Worm (Caenorhabditis elegans): ENCODE measurements around the gene F47B10.5.

Gene F47B10.5

ce11 chrX:10902723-10903322 lies 12.5 kb upstream of the F47B10.5 start, which contains the start of gene acbp-3:
TSS of gene acbp-3 (plus strand) at chrX:10903272.
- TF ChIP-seq ZK337.2 (GFP tag; IDR thresholded peaks at IDR 0.05) (no peak), lin-39 (tag; optimal IDR thresholded peaks at IDR 0.05) (no peak), nhr-237 (tag; optimal IDR thresholded peaks at IDR 0.05) (no peak), F44E2.7 (GFP tag; IDR thresholded peaks at IDR 0.05) (no peak), unc-39 (tag; optimal IDR thresholded peaks at IDR 0.05) (no peak), gei-8 (GFP tag; optimal IDR thresholded peaks at IDR 0.05) (no peak)

- TF ChIP-seq unc-39 (tag; optimal IDR thresholded peaks at IDR 0.05) (no peak), daf-19 (GFP tag; conservative IDR thresholded peaks at IDR 0.05) (no peak), lin-13 (GFP tag; optimal IDR thresholded peaks at IDR 0.05) (no peak), ZK546.5 (tag; optimal IDR thresholded peaks at IDR 0.05) (no peak), spr-1 (tag; optimal IDR thresholded peaks at IDR 0.05) (no peak), F26F4.8 (GFP tag; conservative IDR thresholded peaks at IDR 0.05) (no peak), F44E2.7 (GFP tag; IDR thresholded peaks at IDR 0.05) (no peak), spr-3 (GFP tag; optimal IDR thresholded peaks at IDR 0.05) (no peak), nhr-76 (tag; optimal IDR thresholded peaks at IDR 0.05) (no peak), dmd-9 (GFP tag; IDR thresholded peaks at IDR 0.05) (no peak), attf-4 (tag; optimal IDR thresholded peaks at IDR 0.05) (no peak), nhr-6 (tag; optimal IDR thresholded peaks at IDR 0.05) (no peak), ceh-44 (GFP tag; IDR thresholded peaks at IDR 0.05) (no peak), tag-97 (GFP tag; IDR thresholded peaks at IDR 0.05) (no peak), duxl-1 (tag; optimal IDR thresholded peaks at IDR 0.05; ENCODE audit: poor library complexity) (no peak), rbr-2 (tag; optimal IDR thresholded peaks at IDR 0.05) (no peak), ceh-62 (tag; optimal IDR thresholded peaks at IDR 0.05) (no peak), ceh-32 (tag; optimal IDR thresholded peaks at IDR 0.05; ENCODE audit: poor library complexity) (no peak), mep-1 (tag; optimal IDR thresholded peaks at IDR 0.05) (no peak), ztf-11 (tag; optimal IDR thresholded peaks at IDR 0.05) (no peak), hif-1 (tag; optimal IDR thresholded peaks at IDR 0.05) (no peak), nhr-237 (tag; optimal IDR thresholded peaks at IDR 0.05) (no peak), daf-12 (tag; optimal IDR thresholded peaks at IDR 0.05) (no peak), nhr-28 (tag; optimal IDR thresholded peaks at IDR 0.05) (peak; percentile 78), hlh-30 (tag; optimal IDR thresholded peaks at IDR 0.05; ENCODE audit: insufficient read depth) (peak; percentile 66), mes-2 (tag; optimal IDR thresholded peaks at IDR 0.05; ENCODE audit: poor library complexity, severe bottlenecking) (no peak), aha-1 (tag) (no peak), ces-1 (GFP tag; optimal IDR thresholded peaks at IDR 0.05) (no peak), fos-1 (tag; optimal IDR thresholded peaks at IDR 0.05) (no peak), zag-1 (tag; optimal IDR thresholded peaks at IDR 0.05) (no peak), saeg-2 (GFP tag; IDR thresholded peaks at IDR 0.05) (no peak), nhr-42 (GFP tag; IDR thresholded peaks at IDR 0.05) (no peak), D1046.2 (GFP tag; IDR thresholded peaks at IDR 0.05) (no peak), ZK337.2 (GFP tag; IDR thresholded peaks at IDR 0.05) (no peak), lsy-2 (tag; optimal IDR thresholded peaks at IDR 0.05) (no peak), dmd-6 (GFP tag; IDR thresholded peaks at IDR 0.05) (peak; percentile 79), nhr-77 (tag; optimal IDR thresholded peaks at IDR 0.05) (no peak), madf-9 (GFP tag; conservative IDR thresholded peaks at IDR 0.05) (no peak), nhr-48 (tag; optimal IDR thresholded peaks at IDR 0.05) (peak; percentile 43), zfp-2 (tag; optimal IDR thresholded peaks at IDR 0.05) (no peak), ctbp-1 (GFP tag; IDR thresholded peaks at IDR 0.05) (no peak), mxl-3 (GFP tag; optimal IDR thresholded peaks at IDR 0.05) (peak; percentile 67), lin-39 (tag; optimal IDR thresholded peaks at IDR 0.05) (no peak), Y48G9A.11 (GFP tag; IDR thresholded peaks at IDR 0.05) (no peak), T20F7.1 (GFP tag; optimal IDR thresholded peaks at IDR 0.05) (no peak), egl-27 (tag; optimal IDR thresholded peaks at IDR 0.05) (no peak), mdt-29 (GFP tag; IDR thresholded peaks at IDR 0.05) (no peak), F10B5.3 (tag; optimal IDR thresholded peaks at IDR 0.05) (no peak), skn-1 (tag; optimal IDR thresholded peaks at IDR 0.05) (no peak)
These were observed 11.4 kb upstream of the F47B10.5 start for ce11 chrX:10901766-10902165.

Data from whole organism, L4 larva.